Worm (Caenorhabditis elegans): Measurements from ENCODE around the gene memi-2.
"Not testable (repeated sequence)": the region's sequence is repeated elsewhere in the genome, so short reads cannot be mapped to it uniquely, and the experiment has no call there.

Gene memi-2

DNA sequence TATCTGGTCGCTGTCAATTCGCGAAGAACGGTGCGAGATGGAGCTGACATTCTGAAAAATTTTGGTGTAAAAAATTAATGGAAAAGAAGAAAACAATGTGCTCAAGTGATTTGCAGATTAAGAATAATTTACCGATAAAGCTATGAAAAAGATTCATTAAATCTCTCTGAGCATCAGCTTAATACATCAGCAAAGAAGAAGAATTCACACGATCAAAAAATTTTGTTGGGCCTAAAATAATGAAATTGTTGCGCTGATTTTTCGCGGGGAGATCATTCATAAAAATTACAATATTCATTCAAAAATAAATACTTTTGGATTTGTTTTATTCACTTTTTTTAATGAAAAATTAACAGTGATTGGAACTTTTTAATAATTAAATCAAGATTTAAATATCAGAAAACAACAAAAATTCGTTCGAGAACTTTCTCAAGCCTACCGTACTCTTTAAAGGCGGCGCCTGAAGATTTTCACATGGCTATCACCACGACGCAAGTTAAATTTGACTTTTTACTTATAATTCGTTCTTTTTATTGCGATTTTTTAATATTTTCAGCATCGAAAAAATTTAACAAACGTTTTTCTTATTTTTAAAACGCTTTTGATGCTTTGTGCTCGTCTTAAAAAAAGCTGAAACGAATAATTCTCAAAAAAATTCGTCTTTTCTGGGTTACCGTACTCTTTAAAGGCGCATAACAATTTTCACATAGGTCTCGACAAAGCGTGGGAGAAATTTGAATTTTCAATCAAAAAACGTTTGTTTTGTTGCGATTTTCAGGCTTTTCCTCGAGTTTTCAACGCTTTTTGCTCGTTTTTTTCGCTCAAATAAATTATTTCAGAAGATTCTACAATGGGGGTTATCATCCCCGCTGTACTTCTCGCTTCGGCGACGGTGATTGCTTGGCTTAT is at the start of gene memi-2, which contains the start of gene cyp-31A5:
Gene memi-2 (minus strand): TSS at position 51 of the 909 bp plus-strand sequence.
Gene cyp-31A5 (plus strand): TSS at position 834 of the 909 bp plus-strand sequence.
- no peak for TF ChIP-seq ref-1 (GFP tag; conservative IDR thresholded peaks at IDR 0.05)

DNA sequence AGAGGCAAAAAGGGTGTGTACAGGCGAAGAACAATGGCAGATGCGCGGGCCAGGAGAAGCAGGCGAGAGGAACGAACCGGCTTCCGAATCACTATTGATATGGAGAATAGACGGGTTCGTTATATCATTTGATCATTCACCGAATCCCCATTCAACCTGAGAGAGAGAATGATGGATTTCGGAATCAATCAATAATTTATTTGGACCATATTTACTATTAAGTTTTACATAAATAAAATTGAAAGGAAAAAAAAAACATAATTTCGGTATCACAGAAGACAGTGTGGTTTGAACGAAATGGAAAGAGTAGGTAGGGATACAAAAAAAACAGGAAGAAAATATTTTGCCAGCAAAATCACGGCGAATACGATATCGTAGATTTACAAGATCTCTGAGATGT is 45.0 kb upstream of the memi-2 start, which contains the start of gene mam-3:
Gene mam-3 (minus strand): TSS at position 101 of the 400 bp plus-strand sequence.
- no peak for TF ChIP-seq med-1 (GFP tag; optimal IDR thresholded peaks at IDR 0.05; ENCODE audit: insufficient read depth)
- TF ChIP-seq cog-1 (tag; optimal IDR thresholded peaks at IDR 0.05) = no peak
- TF ChIP-seq ztf-23 (GFP tag; IDR thresholded peaks at IDR 0.05) = no peak
- no peak for TF ChIP-seq T22C8.4 (GFP tag; IDR thresholded peaks at IDR 0.05)
- no peak for TF ChIP-seq ref-1 (GFP tag; conservative IDR thresholded peaks at IDR 0.05)
- TF ChIP-seq ztf-29 (GFP tag; IDR thresholded peaks at IDR 0.05) = no peak
- no peak for TF ChIP-seq flt-1 (GFP tag; IDR thresholded peaks at IDR 0.05)
- no peak for TF ChIP-seq tab-1 (GFP tag; IDR thresholded peaks at IDR 0.05)

ce11 chrIV:13433904-13434303 is 33.6 kb upstream of the memi-2 start, which contains the start of gene K09B11.5:
Gene K09B11.5, minus strand, starts transcription at chrIV:13434004.
- TF ChIP-seq med-1 (GFP tag; optimal IDR thresholded peaks at IDR 0.05; ENCODE audit: insufficient read depth); ztf-23 (GFP tag; IDR thresholded peaks at IDR 0.05); ref-1 (GFP tag; conservative IDR thresholded peaks at IDR 0.05): not testable (repeated sequence)

- 0 out of 2 replicates have a peak, but pooled peaks have one; percentile 52 for TF ChIP-seq tab-1 (GFP tag; IDR thresholded peaks at IDR 0.05)
Observed at ce11 chrIV:13430137-13430536, 29.8 kb upstream of the memi-2 start.

ce11 chrIV:13429240-13429639 is 28.9 kb upstream of the memi-2 start, which contains the start of gene K09B11.4:
Gene K09B11.4, plus strand, starts transcription at chrIV:13429540.
- TF ChIP-seq flt-1 (GFP tag; IDR thresholded peaks at IDR 0.05) = no peak
- no peak for TF ChIP-seq med-1 (GFP tag; optimal IDR thresholded peaks at IDR 0.05; ENCODE audit: insufficient read depth)
- no peak for TF ChIP-seq ztf-23 (GFP tag; IDR thresholded peaks at IDR 0.05)
- no peak for TF ChIP-seq T22C8.4 (GFP tag; IDR thresholded peaks at IDR 0.05)
- no peak for TF ChIP-seq klf-2 (GFP tag; conservative IDR thresholded peaks at IDR 0.05)
- TF ChIP-seq cog-1 (tag; optimal IDR thresholded peaks at IDR 0.05) = no peak
- no peak for TF ChIP-seq ref-1 (GFP tag; conservative IDR thresholded peaks at IDR 0.05)
- no peak for TF ChIP-seq tab-1 (GFP tag; IDR thresholded peaks at IDR 0.05)
- no peak for TF ChIP-seq ztf-29 (GFP tag; IDR thresholded peaks at IDR 0.05)

DNA sequence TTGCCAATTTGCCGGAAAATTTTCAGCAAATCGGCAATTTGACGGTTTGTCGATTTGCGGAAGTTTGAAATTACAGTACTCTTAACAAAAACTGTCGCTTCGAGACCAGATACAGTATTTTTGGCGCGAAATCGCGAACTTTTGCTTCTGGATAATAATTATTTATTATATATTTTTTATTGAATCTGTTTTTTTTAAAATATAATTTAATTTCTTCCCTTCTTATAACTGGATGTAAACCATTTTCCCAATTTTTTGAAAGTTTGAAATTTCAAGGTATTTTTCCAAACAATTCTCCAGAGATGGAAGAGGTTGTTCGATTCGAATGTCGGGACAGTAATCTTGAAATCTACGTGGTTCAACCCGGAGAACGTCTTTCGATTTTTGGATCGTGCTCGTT is 21.9 kb upstream of the memi-2 start, which contains the start of gene nol-9:
Gene nol-9 (plus strand): TSS at position 301 of the 400 bp plus-strand sequence.
- TF ChIP-seq T22C8.4 (GFP tag; IDR thresholded peaks at IDR 0.05) (no peak), ztf-23 (GFP tag; IDR thresholded peaks at IDR 0.05) (no peak), ref-1 (GFP tag; conservative IDR thresholded peaks at IDR 0.05) (no peak), ztf-29 (GFP tag; IDR thresholded peaks at IDR 0.05) (no peak), cog-1 (tag; optimal IDR thresholded peaks at IDR 0.05) (no peak), med-1 (GFP tag; optimal IDR thresholded peaks at IDR 0.05; ENCODE audit: insufficient read depth) (no peak)

DNA sequence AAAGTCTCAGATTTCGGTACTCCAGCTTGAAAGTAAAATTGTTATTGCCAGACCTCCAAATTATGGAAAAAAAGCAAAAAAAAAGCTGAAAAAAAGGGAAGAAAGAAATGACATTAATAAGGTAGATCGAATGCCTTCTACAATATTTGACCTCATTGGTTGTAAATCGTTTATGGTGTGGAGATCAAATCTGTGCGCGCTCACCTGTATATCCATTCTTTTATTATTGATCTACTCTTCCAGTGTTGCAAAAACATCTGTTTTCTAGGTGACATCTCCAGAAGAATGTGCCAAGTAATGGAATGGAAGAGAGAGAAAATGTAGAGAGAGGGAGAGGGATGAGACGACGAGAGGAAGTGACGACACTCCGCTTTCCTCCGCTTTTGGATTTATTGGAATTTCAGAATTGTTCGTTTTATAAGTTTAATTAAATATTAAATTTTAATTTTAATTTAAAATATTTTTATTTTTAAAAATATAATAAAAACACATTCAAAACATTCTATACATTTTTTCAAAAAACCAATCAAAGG is 15.5 kb upstream of the memi-2 start, which contains the start of the genes pik-1 and aptf-2:
Gene pik-1 (plus strand): TSS at position 303 of the 533 bp plus-strand sequence.
Gene aptf-2 (minus strand): TSS at position 313 of the 533 bp plus-strand sequence.
- TF ChIP-seq T22C8.4 (GFP tag; IDR thresholded peaks at IDR 0.05) (no peak), ztf-23 (GFP tag; IDR thresholded peaks at IDR 0.05) (no peak), ztf-29 (GFP tag; IDR thresholded peaks at IDR 0.05) (no peak), klf-2 (GFP tag; conservative IDR thresholded peaks at IDR 0.05) (no peak), med-1 (GFP tag; optimal IDR thresholded peaks at IDR 0.05; ENCODE audit: insufficient read depth) (no peak)

DNA sequence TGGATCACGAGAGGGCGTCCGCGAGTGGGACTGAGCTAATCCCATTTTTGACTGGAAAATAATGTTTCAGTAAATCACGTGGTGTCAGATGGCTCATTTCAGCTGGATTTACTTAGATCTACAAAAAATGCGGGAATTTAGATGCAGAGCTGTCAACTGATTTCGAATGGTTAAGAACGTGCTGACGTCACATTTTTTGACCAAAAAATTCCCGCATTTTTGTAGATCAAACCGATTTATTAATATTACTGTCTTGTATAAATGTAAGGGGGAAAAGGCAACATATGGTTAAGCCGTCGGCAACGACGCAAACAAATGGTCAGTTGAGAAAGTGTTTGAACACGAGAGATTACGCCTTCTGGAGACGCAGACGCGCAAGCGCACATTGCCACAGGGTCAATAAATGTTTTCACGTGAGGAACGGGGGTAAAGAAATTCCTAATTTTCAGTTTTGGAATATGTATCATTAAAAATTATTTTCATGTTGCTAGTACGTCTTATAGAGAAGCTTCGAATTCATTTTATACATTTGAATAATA is 12.6 kb upstream of the memi-2 start, which contains the start of gene gcl-1:
Gene gcl-1 (minus strand): TSS at position 51 of the 539 bp plus-strand sequence.
- TF ChIP-seq tab-1 (GFP tag; IDR thresholded peaks at IDR 0.05) (no peak), T22C8.4 (GFP tag; IDR thresholded peaks at IDR 0.05) (no peak), ztf-23 (GFP tag; IDR thresholded peaks at IDR 0.05) (no peak), cog-1 (tag; optimal IDR thresholded peaks at IDR 0.05) (peak; percentile 28), med-1 (GFP tag; optimal IDR thresholded peaks at IDR 0.05; ENCODE audit: insufficient read depth) (no peak), ztf-29 (GFP tag; IDR thresholded peaks at IDR 0.05) (peak; percentile 57; the same call in 1 of the 2 replicates)

DNA sequence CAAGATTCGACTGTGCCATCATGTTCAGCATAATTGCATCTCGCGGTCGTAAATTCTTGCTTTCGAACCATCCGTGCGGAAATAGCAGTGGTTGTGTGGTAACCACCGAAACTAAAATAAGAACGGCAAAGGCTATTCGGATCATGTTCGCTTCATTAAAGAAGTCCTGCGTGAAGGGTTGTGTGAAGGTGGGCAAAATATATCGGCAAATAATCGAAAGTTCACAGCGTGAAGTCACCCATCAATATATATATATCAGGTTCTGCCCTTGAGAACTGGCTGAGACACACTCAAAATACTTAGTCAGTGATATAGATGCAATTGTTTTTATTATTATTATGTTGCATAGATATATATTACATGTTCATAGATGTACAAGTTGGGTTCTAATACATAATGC is 7.7 kb upstream of the memi-2 start, which contains the start of gene Y62E10A.19:
Gene Y62E10A.19 (minus strand): TSS at position 289 of the 400 bp plus-strand sequence.
- TF ChIP-seq cog-1 (tag; optimal IDR thresholded peaks at IDR 0.05) = no peak
- no peak for TF ChIP-seq T22C8.4 (GFP tag; IDR thresholded peaks at IDR 0.05)
- TF ChIP-seq med-1 (GFP tag; optimal IDR thresholded peaks at IDR 0.05; ENCODE audit: insufficient read depth) = no peak
- TF ChIP-seq ref-1 (GFP tag; conservative IDR thresholded peaks at IDR 0.05) = no peak
- TF ChIP-seq klf-2 (GFP tag; conservative IDR thresholded peaks at IDR 0.05) = no peak
- TF ChIP-seq tab-1 (GFP tag; IDR thresholded peaks at IDR 0.05) = no peak
- TF ChIP-seq ztf-23 (GFP tag; IDR thresholded peaks at IDR 0.05) = no peak
- no peak for TF ChIP-seq ztf-29 (GFP tag; IDR thresholded peaks at IDR 0.05)
- no peak for TF ChIP-seq flt-1 (GFP tag; IDR thresholded peaks at IDR 0.05)

ce11 chrIV:13398728-13399127 is 1.6 kb downstream of the memi-2 start, which contains the start of gene Y62E10A.13:
Gene Y62E10A.13, minus strand, starts transcription at chrIV:13399053.
- TF ChIP-seq T22C8.4 (GFP tag; IDR thresholded peaks at IDR 0.05) (no peak), cog-1 (tag; optimal IDR thresholded peaks at IDR 0.05) (no peak), ref-1 (GFP tag; conservative IDR thresholded peaks at IDR 0.05) (no peak), med-1 (GFP tag; optimal IDR thresholded peaks at IDR 0.05; ENCODE audit: insufficient read depth) (no peak), ztf-29 (GFP tag; IDR thresholded peaks at IDR 0.05) (no peak), ztf-23 (GFP tag; IDR thresholded peaks at IDR 0.05) (no peak), flt-1 (GFP tag; IDR thresholded peaks at IDR 0.05) (no peak), klf-2 (GFP tag; conservative IDR thresholded peaks at IDR 0.05) (no peak)

Data from whole organism, midembryonic.